Worm (Caenorhabditis elegans) whole organism, late embryonic: ENCODE results near the gene sulp-7.
A peak's percentile ranks its signal among the peaks of the same experiment; 100 is the strongest.

Source experiments
- C08G9.2 ChIP-seq: sonication (generic microtip); optimal IDR thresholded peaks from 2 replicates; lab custom pipeline; 2016; ENCODE audit warnings: mild to moderate bottlenecking, missing genetic modification characterization, moderate library complexity, missing compliant biosample characterization
- C38D4.7 ChIP-seq: fragments of 200-800 bp; sonication (Bioruptor generic); optimal IDR thresholded peaks from 2 replicates; lab custom pipeline; 2018; ENCODE audit warnings: mild to moderate bottlenecking, missing genetic modification characterization, moderate library complexity, missing compliant biosample characterization
- F13H6.1 ChIP-seq: sonication (generic microtip); optimal IDR thresholded peaks from 2 replicates; lab custom pipeline; 2016; ENCODE audit warnings: missing genetic modification characterization, missing compliant biosample characterization
- K09A11.1 ChIP-seq: sonication (generic microtip); optimal IDR thresholded peaks from 2 replicates; lab custom pipeline; 2017; ENCODE audit warnings: antibody characterized with exemption, mild to moderate bottlenecking, missing genetic modification characterization, missing compliant biosample characterization; ENCODE audit not compliant: insufficient read depth
- Y22D7AL.16 ChIP-seq: sonication (generic microtip); optimal IDR thresholded peaks from 2 replicates; lab custom pipeline; 2016; ENCODE audit warnings: missing genetic modification characterization, missing compliant biosample characterization
- ahr-1 ChIP-seq: sonication (generic microtip); optimal IDR thresholded peaks from 2 replicates; lab custom pipeline; 2016; ENCODE audit warnings: missing genetic modification characterization, missing compliant biosample characterization
- ama-1 ChIP-seq: fragments of 150-350 bp; optimal IDR thresholded peaks from 2 replicates; lab custom pipeline; 2014
- ceh-14 ChIP-seq: sonication (generic microtip); optimal IDR thresholded peaks from 2 replicates; lab custom pipeline; 2016; ENCODE audit warnings: missing genotype, missing genetic modification characterization, missing compliant biosample characterization
- ceh-18 ChIP-seq: sonication (generic microtip); optimal IDR thresholded peaks from 2 replicates; lab custom pipeline; 2016; ENCODE audit warnings: missing genetic modification characterization, missing compliant biosample characterization
- ceh-2 ChIP-seq: sonication (generic microtip); optimal IDR thresholded peaks from 2 replicates; lab custom pipeline; 2016; ENCODE audit warnings: missing genotype, missing genetic modification characterization, missing compliant biosample characterization
- ceh-22 ChIP-seq: sonication (generic microtip); optimal IDR thresholded peaks from 2 replicates; lab custom pipeline; 2017; ENCODE audit warnings: missing biosample characterization, missing genetic modification characterization
- ceh-24 ChIP-seq: sonication (generic microtip); optimal IDR thresholded peaks from 2 replicates; lab custom pipeline; 2016; ENCODE audit warnings: mild to moderate bottlenecking, missing genetic modification characterization, missing compliant biosample characterization
- ceh-30 ChIP-seq: fragments of 150-350 bp; optimal IDR thresholded peaks from 2 replicates; lab custom pipeline; 2014; ENCODE audit warnings: missing biosample characterization, missing genetic modification characterization
- ceh-31 ChIP-seq: sonication (generic microtip); optimal IDR thresholded peaks from 2 replicates; lab custom pipeline; 2016; ENCODE audit warnings: missing genetic modification characterization, missing compliant biosample characterization
- ceh-45 ChIP-seq: fragments of 200-800 bp; sonication (Bioruptor generic); IDR thresholded peaks from 2 replicates; pipeline ENCODE4 v1.3.6; 2022; ENCODE audit warnings: missing genetic modification reagents, missing genetic modification characterization, missing compliant biosample characterization
- ceh-9 ChIP-seq: sonication (generic microtip); optimal IDR thresholded peaks from 2 replicates; lab custom pipeline; 2016; ENCODE audit warnings: mild to moderate bottlenecking, missing genetic modification characterization, inconsistent platforms, missing compliant biosample characterization
- che-1 ChIP-seq: sonication (generic microtip); optimal IDR thresholded peaks from 2 replicates; lab custom pipeline; 2016; ENCODE audit warnings: mild to moderate bottlenecking, missing genetic modification characterization, missing compliant biosample characterization
- dmd-4 ChIP-seq: sonication (generic microtip); optimal IDR thresholded peaks from 2 replicates; lab custom pipeline; 2016; ENCODE audit warnings: borderline replicate concordance, missing genetic modification characterization, missing compliant biosample characterization
- dve-1 ChIP-seq: sonication (generic microtip); optimal IDR thresholded peaks from 2 replicates; lab custom pipeline; 2017; ENCODE audit warnings: antibody characterized with exemption, mild to moderate bottlenecking, missing genetic modification characterization, missing compliant biosample characterization
- elt-2 ChIP-seq: sonication (generic microtip); optimal IDR thresholded peaks from 2 replicates; lab custom pipeline; 2016; ENCODE audit warnings: missing genetic modification reagents, missing genetic modification characterization, missing compliant biosample characterization
- elt-4 ChIP-seq: sonication (generic microtip); optimal IDR thresholded peaks from 2 replicates; lab custom pipeline; 2016; ENCODE audit warnings: missing genetic modification characterization, missing compliant biosample characterization
- ets-4 ChIP-seq: sonication (generic microtip); optimal IDR thresholded peaks from 2 replicates; lab custom pipeline; 2016; ENCODE audit warnings: missing genetic modification characterization, missing compliant biosample characterization
- eyg-1 ChIP-seq: sonication (generic microtip); optimal IDR thresholded peaks from 2 replicates; lab custom pipeline; 2016; ENCODE audit warnings: missing genotype, missing genetic modification characterization, missing compliant biosample characterization
- hlh-15 ChIP-seq: sonication (generic microtip); optimal IDR thresholded peaks from 2 replicates; lab custom pipeline; 2016; ENCODE audit warnings: missing genetic modification characterization, missing compliant biosample characterization
- hlh-30 ChIP-seq: sonication (generic microtip); optimal IDR thresholded peaks from 2 replicates; lab custom pipeline; 2017; ENCODE audit warnings: antibody characterized with exemption, missing genetic modification characterization, missing compliant biosample characterization; ENCODE audit not compliant: insufficient read depth
- lim-6 ChIP-seq: sonication (generic microtip); optimal IDR thresholded peaks from 2 replicates; lab custom pipeline; 2016; ENCODE audit warnings: missing genetic modification characterization, missing compliant biosample characterization
- lin-11 ChIP-seq: fragments of 200-800 bp; sonication (Bioruptor generic); optimal IDR thresholded peaks from 2 replicates; lab custom pipeline; 2018; ENCODE audit warnings: mild to moderate bottlenecking, missing genetic modification characterization, missing compliant biosample characterization
- madf-2 ChIP-seq: sonication (generic microtip); optimal IDR thresholded peaks from 2 replicates; lab custom pipeline; 2017; ENCODE audit warnings: missing genetic modification characterization, missing compliant biosample characterization
- mec-3 ChIP-seq: sonication (generic microtip); optimal IDR thresholded peaks from 2 replicates; lab custom pipeline; 2016; ENCODE audit warnings: borderline replicate concordance, missing genetic modification characterization, missing compliant biosample characterization
- nfya-1 ChIP-seq: sonication (generic microtip); optimal IDR thresholded peaks from 2 replicates; lab custom pipeline; 2017; ENCODE audit warnings: missing genetic modification characterization, mild to moderate bottlenecking, missing compliant biosample characterization, antibody characterized with exemption, moderate library complexity
- nhr-11 ChIP-seq: fragments of 150-350 bp; optimal IDR thresholded peaks from 2 replicates; lab custom pipeline; 2014; ENCODE audit warnings: missing biosample characterization, missing genetic modification characterization
- nhr-232 ChIP-seq: sonication (generic microtip); optimal IDR thresholded peaks from 2 replicates; lab custom pipeline; 2016; ENCODE audit warnings: missing genetic modification characterization, missing compliant biosample characterization
- pag-3 ChIP-seq: sonication (generic microtip); optimal IDR thresholded peaks from 2 replicates; lab custom pipeline; 2016; ENCODE audit warnings: missing compliant biosample characterization, missing genetic modification characterization, borderline replicate concordance
- pat-9 ChIP-seq: fragments of 200-800 bp; sonication (Bioruptor generic); optimal IDR thresholded peaks from 2 replicates; lab custom pipeline; 2018; ENCODE audit warnings: mild to moderate bottlenecking, missing genetic modification characterization, moderate library complexity, missing compliant biosample characterization
- pax-1 ChIP-seq: fragments of 150-350 bp; optimal IDR thresholded peaks from 2 replicates; lab custom pipeline; 2014; ENCODE audit warnings: missing biosample characterization, missing genetic modification characterization
- pha-2 ChIP-seq: sonication (generic microtip); optimal IDR thresholded peaks from 2 replicates; lab custom pipeline; 2017; ENCODE audit warnings: mild to moderate bottlenecking, missing genetic modification characterization, missing compliant biosample characterization
- pros-1 ChIP-seq: fragments of 150-350 bp; optimal IDR thresholded peaks from 2 replicates; lab custom pipeline; 2014; ENCODE audit warnings: missing biosample characterization, missing genetic modification reagents, missing genetic modification characterization
- ref-2 ChIP-seq: sonication (generic microtip); optimal IDR thresholded peaks from 2 replicates; lab custom pipeline; 2016; ENCODE audit warnings: missing genetic modification characterization, missing compliant biosample characterization
- rnt-1 ChIP-seq: sonication (generic microtip); optimal IDR thresholded peaks from 2 replicates; lab custom pipeline; 2016; ENCODE audit warnings: missing genetic modification characterization, missing compliant biosample characterization
- sox-2 ChIP-seq: fragments of 200-800 bp; sonication (Bioruptor generic); IDR thresholded peaks from 2 replicates; pipeline ENCODE4 v1.3.6; 2022; ENCODE audit warnings: missing genetic modification reagents, missing genetic modification characterization, missing compliant biosample characterization
- sox-4 ChIP-seq: sonication (generic microtip); optimal IDR thresholded peaks from 2 replicates; lab custom pipeline; 2017; ENCODE audit warnings: mild to moderate bottlenecking, missing genetic modification characterization, inconsistent platforms, missing compliant biosample characterization
- syd-9 ChIP-seq: sonication (generic microtip); optimal IDR thresholded peaks from 2 replicates; lab custom pipeline; 2016; ENCODE audit warnings: mild to moderate bottlenecking, missing genetic modification characterization, moderate library complexity, missing compliant biosample characterization
- tbx-2 ChIP-seq: sonication (generic microtip); optimal IDR thresholded peaks from 2 replicates; lab custom pipeline; 2016; ENCODE audit warnings: missing genetic modification characterization, missing compliant biosample characterization
- tbx-7 ChIP-seq: sonication (generic microtip); optimal IDR thresholded peaks from 2 replicates; lab custom pipeline; 2016; ENCODE audit warnings: missing genotype, missing genetic modification characterization, missing compliant biosample characterization
- ttx-3 ChIP-seq: sonication (generic microtip); optimal IDR thresholded peaks from 2 replicates; lab custom pipeline; 2016; ENCODE audit warnings: missing genetic modification reagents, missing genetic modification characterization, missing compliant biosample characterization
- unc-42 ChIP-seq: sonication (generic microtip); optimal IDR thresholded peaks from 2 replicates; lab custom pipeline; 2016; ENCODE audit warnings: missing genotype, missing genetic modification characterization, missing compliant biosample characterization
- unc-86 ChIP-seq: sonication (generic microtip); optimal IDR thresholded peaks from 2 replicates; lab custom pipeline; 2016; ENCODE audit warnings: missing genetic modification characterization, missing compliant biosample characterization
- ztf-16 ChIP-seq: sonication (generic microtip); optimal IDR thresholded peaks from 2 replicates; lab custom pipeline; 2017; ENCODE audit warnings: missing genetic modification characterization, missing compliant biosample characterization

sulp-7 gene

DNA sequence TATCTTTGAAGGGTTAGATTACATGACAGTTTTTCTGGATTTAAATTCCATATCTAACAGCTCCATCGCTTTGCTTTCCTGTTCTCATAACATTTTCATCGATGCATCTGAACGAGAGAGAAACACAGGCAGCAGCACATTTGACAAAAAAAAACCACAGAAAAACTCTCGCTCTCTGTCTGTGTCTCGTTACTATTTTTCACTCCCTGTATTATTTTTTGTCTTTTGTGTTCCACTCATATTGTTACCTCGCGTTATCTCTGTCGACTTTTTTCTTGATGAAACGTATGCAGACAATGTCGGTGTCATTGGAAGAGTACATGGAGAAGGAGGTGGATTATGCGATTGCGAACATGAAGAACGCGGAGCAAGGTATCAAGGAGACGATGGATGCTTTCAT, 8.5 kb downstream of the sulp-7 start, which contains the start of gene W04G3.11:
TSS of gene W04G3.11 (plus strand) at position 244 of the 400 bp plus-strand sequence.
- TF ChIP-seq hlh-30 (tag; lab: Kevin White, UChicago) (no peak), ceh-2 (no peak), madf-2 (tag; lab: Kevin White, UChicago) (no peak), ceh-14 (tag; lab: Kevin White, UChicago) (no peak), C08G9.2 (tag; lab: Kevin White, UChicago) (no peak), ceh-45 (GFP tag; lab: Robert Waterston, UW) (no peak), rnt-1 (no peak), ceh-24 (tag; lab: Kevin White, UChicago) (no peak), syd-9 (tag; lab: Kevin White, UChicago) (no peak), pax-1 (tag; lab: Kevin White, UChicago) (no peak), ceh-22 (no peak), ceh-30 (tag; lab: Kevin White, UChicago) (no peak), tbx-7 (tag; lab: Kevin White, UChicago) (no peak)

DNA sequence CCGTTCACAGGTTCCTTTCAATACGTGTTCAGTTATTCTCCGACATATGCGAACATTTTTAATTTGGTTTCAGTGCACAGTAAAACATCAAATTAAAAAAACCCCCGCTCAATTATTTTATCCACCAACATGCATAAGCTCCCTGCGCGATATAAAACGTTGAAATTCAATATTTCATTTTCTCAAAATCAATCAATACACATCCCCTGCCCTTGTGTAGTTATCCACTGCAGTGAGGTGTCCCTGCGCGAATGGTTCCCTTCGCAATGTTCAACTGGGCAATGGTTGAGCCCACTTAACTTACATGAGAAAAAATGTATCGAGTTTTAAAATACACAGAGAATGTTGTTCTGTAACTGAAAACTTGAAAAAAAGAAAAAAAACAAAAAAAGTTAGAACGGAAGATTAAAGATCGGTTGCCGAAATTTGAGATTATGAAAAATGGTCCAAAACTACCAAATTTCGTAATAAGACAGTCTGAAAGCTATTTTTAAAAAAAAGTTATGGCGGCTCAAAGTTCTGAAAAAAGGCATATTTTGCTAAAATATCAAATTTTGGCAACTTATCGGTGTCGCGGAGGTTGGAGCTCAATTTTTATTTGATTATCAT, 13.6 kb downstream of the sulp-7 start:
- TF ChIP-seq K09A11.1 (tag; lab: Kevin White, UChicago) (peak; percentile 84), ceh-9 (tag; lab: Kevin White, UChicago) (no peak), ets-4 (tag; lab: Kevin White, UChicago) (peak; percentile 74), pha-2 (tag; lab: Kevin White, UChicago) (no peak), hlh-15 (peak; percentile 89), dmd-4 (tag; lab: Kevin White, UChicago) (peak; percentile 88), madf-2 (tag; lab: Kevin White, UChicago) (peak; percentile 88), sox-2 (GFP tag; lab: Robert Waterston, UW) (peak; percentile 61), ahr-1 (peak; percentile 26), Y22D7AL.16 (tag; lab: Kevin White, UChicago) (peak; percentile 67), ceh-14 (tag; lab: Kevin White, UChicago) (peak; percentile 93), che-1 (tag; lab: Kevin White, UChicago) (peak; percentile 52), C08G9.2 (tag; lab: Kevin White, UChicago) (peak; percentile 87), nfya-1 (tag; lab: Kevin White, UChicago) (peak; percentile 99), ztf-16 (tag; lab: Kevin White, UChicago) (peak; percentile 95), ceh-45 (GFP tag; lab: Robert Waterston, UW) (peak; percentile 69; the same call in 1 of the 2 replicates), pax-1 (tag; lab: Kevin White, UChicago) (peak; percentile 96), ceh-30 (tag; lab: Kevin White, UChicago) (peak; percentile 98), pat-9 (tag; lab: Kevin White, UChicago) (peak; percentile 54), ama-1 (lab: Kevin White, UChicago) (no peak), hlh-30 (tag; lab: Kevin White, UChicago) (peak; percentile 57), lin-11 (tag; lab: Kevin White, UChicago) (peak; percentile 52), elt-4 (no peak), nhr-11 (tag; lab: Kevin White, UChicago) (peak; percentile 95), eyg-1 (tag; lab: Kevin White, UChicago) (peak; percentile 35), unc-42 (tag; lab: Kevin White, UChicago) (peak; percentile 98), unc-86 (tag; lab: Kevin White, UChicago) (peak; percentile 95), rnt-1 (peak; percentile 99), dve-1 (tag; lab: Kevin White, UChicago) (peak; percentile 99), sox-4 (tag; lab: Kevin White, UChicago) (peak; percentile 46), F13H6.1 (peak; percentile 88), nhr-232 (tag; lab: Kevin White, UChicago) (peak; percentile 38), tbx-2 (tag; lab: Kevin White, UChicago) (peak; percentile 97), pag-3 (tag; lab: Kevin White, UChicago) (peak; percentile 39), ttx-3 (peak; percentile 76), ceh-31 (tag; lab: Kevin White, UChicago) (peak; percentile 99), ref-2 (peak; percentile 98), C38D4.7 (GFP tag; lab: Kevin White, UChicago) (peak; percentile 19), elt-2 (tag; lab: Kevin White, UChicago) (peak; percentile 85), pros-1 (tag; lab: Kevin White, UChicago) (peak; percentile 98), tbx-7 (tag; lab: Kevin White, UChicago) (peak; percentile 78), ceh-18 (tag; lab: Kevin White, UChicago) (peak; percentile 100), lim-6 (peak; percentile 85), mec-3 (no peak)
